Fruit fly (Drosophila melanogaster): ENCODE results near the gene CG6470.
A peak's percentile ranks its signal among the peaks of the same experiment; 100 is the strongest.

Gene CG6470

DNA sequence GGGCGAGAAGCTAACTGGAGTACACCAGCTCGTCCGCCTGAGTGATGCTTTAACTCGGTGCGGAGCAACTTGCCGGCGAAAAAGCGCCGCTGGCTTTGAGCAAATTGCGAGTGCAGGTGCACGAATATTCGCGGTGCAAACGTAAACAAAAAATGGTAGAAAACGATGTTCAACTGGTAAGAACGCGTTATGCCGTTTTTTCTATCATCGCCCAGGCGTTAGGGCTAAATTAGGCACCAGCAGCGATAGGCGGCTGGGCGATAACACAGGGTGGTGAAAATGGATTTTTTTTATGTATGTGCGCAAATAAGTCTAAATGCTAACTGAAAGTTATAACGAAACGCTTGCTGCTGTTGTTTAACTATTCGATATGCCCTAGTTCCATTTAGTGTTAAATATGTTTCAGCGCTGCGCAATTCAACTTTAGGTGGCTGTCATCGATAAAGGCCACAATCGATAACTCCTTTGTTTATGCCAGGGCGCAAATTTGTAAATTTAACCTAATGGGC, 14.9 kb downstream of the CG6470 start, which contains the start of the genes Pgant7 and Xrcc2:
Pgant7 (minus strand) TSS at position 308 of the 509 bp plus-strand sequence.
Xrcc2 (plus strand) TSS at position 449 of the 509 bp plus-strand sequence.
- TF ChIP-seq CG32121 (GFP tag; IDR thresholded peaks at IDR 0.05) (no peak), fd96Ca (GFP tag; IDR thresholded peaks at IDR 0.05) (no peak), CG34367 (tag; optimal IDR thresholded peaks at IDR 0.05) (no peak), CG13204 (GFP tag; optimal IDR thresholded peaks at IDR 0.05) (no peak), CG10348 (GFP tag; IDR thresholded peaks at IDR 0.05) (no peak), CG8301 (tag; optimal IDR thresholded peaks at IDR 0.05) (no peak), CG17806 (tag; optimal IDR thresholded peaks at IDR 0.05) (no peak), rn (GFP tag; IDR thresholded peaks at IDR 0.05) (no peak), CG4496 (GFP tag; IDR thresholded peaks at IDR 0.05) (no peak), Pif1A (GFP tag; optimal IDR thresholded peaks at IDR 0.05) (no peak), EcR (GFP tag; optimal IDR thresholded peaks at IDR 0.05) (no peak), CG12605 (GFP tag; IDR thresholded peaks at IDR 0.05) (no peak), Ets98B (GFP tag; IDR thresholded peaks at IDR 0.05) (no peak), CG15710 (tag; optimal IDR thresholded peaks at IDR 0.05) (no peak), gl (tag; optimal IDR thresholded peaks at IDR 0.05) (no peak), Snoo (tag; optimal IDR thresholded peaks at IDR 0.05) (no peak)

DNA sequence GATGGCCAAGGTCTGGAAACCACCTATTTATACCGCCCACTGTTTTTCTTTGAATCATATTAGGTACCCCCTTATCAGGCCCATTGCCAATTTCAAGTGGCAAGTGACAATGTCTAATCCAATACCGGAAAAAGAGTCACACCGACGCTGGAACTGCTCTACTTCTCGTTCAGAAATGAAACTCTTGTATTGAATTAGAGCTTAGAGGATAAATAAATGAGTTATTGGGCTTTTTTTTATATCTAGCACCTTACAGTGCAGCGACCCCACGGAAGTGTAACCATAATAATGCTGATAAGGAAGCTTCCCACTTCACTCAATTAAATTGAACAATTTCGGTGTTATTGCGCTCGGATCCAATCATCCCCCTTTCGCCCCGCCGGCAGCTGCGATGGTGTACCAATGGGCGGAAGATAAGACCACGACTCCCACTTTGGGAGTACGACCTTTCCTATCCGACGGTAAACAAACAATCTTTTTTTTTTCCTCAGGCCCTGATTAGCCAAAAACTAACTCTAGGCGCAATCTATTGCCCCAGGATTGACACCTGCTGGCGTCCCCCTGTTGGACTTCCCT, 20.4 kb downstream of the CG6470 start, which contains the start of gene CG15043:
CG15043 (minus strand) TSS at position 4 of the 576 bp plus-strand sequence.
- TF ChIP-seq CG13204 (GFP tag; optimal IDR thresholded peaks at IDR 0.05) (no peak), Ets98B (GFP tag; IDR thresholded peaks at IDR 0.05) (no peak), CG15710 (tag; optimal IDR thresholded peaks at IDR 0.05) (no peak), CG4496 (GFP tag; IDR thresholded peaks at IDR 0.05) (no peak), CG32121 (GFP tag; IDR thresholded peaks at IDR 0.05) (no peak), Snoo (tag; optimal IDR thresholded peaks at IDR 0.05) (no peak), CG12605 (GFP tag; IDR thresholded peaks at IDR 0.05) (no peak), CG8301 (tag; optimal IDR thresholded peaks at IDR 0.05) (no peak), Pif1B (GFP tag; optimal IDR thresholded peaks at IDR 0.05) (no peak)

DNA sequence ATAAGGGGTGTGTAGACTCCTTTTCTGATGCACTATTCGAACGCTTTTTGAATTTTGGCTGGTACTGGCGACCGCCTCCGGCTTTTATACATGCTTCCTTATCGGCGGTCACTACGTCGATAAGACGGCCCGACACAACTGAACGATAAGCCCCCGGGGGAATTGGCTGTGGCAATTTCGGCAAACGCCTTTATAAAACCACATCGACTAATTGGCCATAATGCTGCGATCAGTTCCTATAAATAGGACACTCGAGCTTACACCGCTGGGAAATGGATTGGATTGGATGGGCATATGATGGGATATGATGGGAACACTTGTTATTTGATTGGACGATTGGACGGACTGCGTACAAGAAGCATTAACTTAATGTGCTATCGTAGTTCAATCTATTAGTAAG, 22.7 kb downstream of the CG6470 start, which contains the start of gene CG15044:
CG15044 (minus strand) TSS at position 66 of the 400 bp plus-strand sequence.
- TF ChIP-seq fd96Ca (GFP tag; IDR thresholded peaks at IDR 0.05) = no peak
- TF ChIP-seq gl (tag; optimal IDR thresholded peaks at IDR 0.05) = no peak
- no peak for TF ChIP-seq CG9948 (tag; optimal IDR thresholded peaks at IDR 0.05)
- TF ChIP-seq CG8301 (tag; optimal IDR thresholded peaks at IDR 0.05) = no peak
- no peak for TF ChIP-seq CG8159 (tag; optimal IDR thresholded peaks at IDR 0.05)

DNA sequence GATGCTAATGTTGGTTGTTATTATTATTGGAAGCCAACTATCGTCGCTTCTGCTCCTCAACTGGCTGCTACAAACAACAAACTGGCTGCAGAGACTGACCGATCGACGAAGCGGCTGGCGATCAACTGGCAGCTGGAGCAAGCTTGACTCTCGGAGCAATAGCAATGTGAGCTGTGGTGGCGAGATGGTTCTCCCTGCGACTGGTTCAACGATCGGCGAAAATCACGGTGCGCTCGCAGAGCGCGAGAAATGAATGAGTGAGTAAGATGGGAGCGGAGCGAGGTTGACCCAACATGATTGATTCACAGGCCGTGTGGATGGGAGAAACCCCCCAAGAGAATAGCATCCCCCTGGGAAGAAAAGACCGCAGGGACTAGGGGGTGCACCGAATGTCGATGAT, 25.2 kb downstream of the CG6470 start, which contains the start of gene CG15046:
CG15046 (minus strand) TSS at position 112 of the 400 bp plus-strand sequence.
- TF ChIP-seq fd96Ca (GFP tag; IDR thresholded peaks at IDR 0.05) (no peak), gl (tag; optimal IDR thresholded peaks at IDR 0.05) (no peak), Ets98B (GFP tag; IDR thresholded peaks at IDR 0.05) (peak; percentile 35; the same call in 1 of the 2 replicates), CG9948 (tag; optimal IDR thresholded peaks at IDR 0.05) (no peak), CG4496 (GFP tag; IDR thresholded peaks at IDR 0.05) (peak; percentile 77; the same call in 2 of the 3 replicates), CG12605 (GFP tag; IDR thresholded peaks at IDR 0.05) (peak; percentile 50; the same call in 1 of the 2 replicates), EcR (GFP tag; optimal IDR thresholded peaks at IDR 0.05) (peak; percentile 91), Snoo (tag; optimal IDR thresholded peaks at IDR 0.05) (no peak), CG8301 (tag; optimal IDR thresholded peaks at IDR 0.05) (no peak), CG15710 (tag; optimal IDR thresholded peaks at IDR 0.05) (no peak)

DNA sequence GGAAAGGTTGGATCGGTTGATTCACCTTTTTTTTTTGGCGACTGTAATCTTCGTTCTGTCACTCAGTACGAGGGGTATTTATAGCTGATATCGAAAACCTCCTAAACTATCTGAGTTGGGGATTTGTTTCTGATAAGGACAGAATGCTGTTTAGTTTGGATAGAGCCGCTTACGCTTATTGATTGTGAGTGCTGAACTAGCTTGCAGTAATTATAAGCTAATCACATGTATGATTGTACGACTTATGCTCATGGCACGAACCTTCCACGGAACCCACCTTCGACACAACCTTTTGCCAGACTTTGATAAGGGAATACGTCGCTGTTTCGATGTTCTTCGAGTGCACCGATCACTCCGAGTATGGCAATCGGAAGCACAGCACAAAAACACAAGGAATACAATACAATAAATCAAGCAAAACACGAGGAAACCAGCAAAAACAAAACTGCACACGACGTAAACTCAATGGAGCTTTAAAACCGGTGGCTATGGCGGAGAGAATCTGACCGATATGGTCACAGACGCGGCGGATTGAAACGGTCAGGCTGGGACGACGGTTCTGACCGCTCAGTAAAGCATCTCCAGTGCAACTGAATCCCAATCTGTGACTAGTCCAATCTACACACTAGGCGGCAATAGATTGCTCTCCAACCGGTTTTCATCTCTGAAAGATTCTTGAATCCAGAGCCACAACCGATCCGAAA, 28.2 kb downstream of the CG6470 start, which contains the start of gene psh:
psh (minus strand) TSS at position 566 of the 704 bp plus-strand sequence.
- TF ChIP-seq CG32121 (GFP tag; IDR thresholded peaks at IDR 0.05) (no peak), CG13204 (GFP tag; optimal IDR thresholded peaks at IDR 0.05) (peak; percentile 25), EcR (GFP tag; optimal IDR thresholded peaks at IDR 0.05) (peak; percentile 64), CG9948 (tag; optimal IDR thresholded peaks at IDR 0.05) (no peak), CG8159 (tag; optimal IDR thresholded peaks at IDR 0.05) (peak; percentile 23), CG12605 (GFP tag; IDR thresholded peaks at IDR 0.05) (0 out of 2 replicates have a peak, but pooled peaks have one; percentile 21), fd96Ca (GFP tag; IDR thresholded peaks at IDR 0.05) (peak; percentile 41; the same call in 1 of the 3 replicates), Ets98B (GFP tag; IDR thresholded peaks at IDR 0.05) (peak; percentile 7; the same call in 1 of the 2 replicates), CG14655 (GFP tag; optimal IDR thresholded peaks at IDR 0.05) (peak; percentile 35)
